Fruit fly (Drosophila melanogaster) whole organism, wandering third instar larva: Measurements from ENCODE around the gene Eip74EF.

Experiments
- Abd-B ChIP-seq: fragments of >200 bp; optimal IDR thresholded peaks from 2 replicates; lab custom pipeline; 2017; ENCODE audit warnings: missing biosample characterization, missing genetic modification characterization
- CG32264 ChIP-seq: fragments of 200-800 bp; sonication (Bioruptor generic); optimal IDR thresholded peaks from 2 replicates; lab custom pipeline; 2016; ENCODE audit warnings: missing biosample characterization, missing genetic modification characterization
- CG9705 ChIP-seq: fragments of 200-800 bp; sonication (Bioruptor generic); optimal IDR thresholded peaks from 2 replicates; lab custom pipeline; 2018; ENCODE audit warnings: missing biosample characterization, mild to moderate bottlenecking, missing genetic modification characterization
- CrebA ChIP-seq: fragments of 200-800 bp; sonication (Bioruptor generic); optimal IDR thresholded peaks from 2 replicates; lab custom pipeline; 2016; ENCODE audit warnings: missing biosample characterization, mild to moderate bottlenecking, missing genetic modification characterization, borderline replicate concordance
- Dfd ChIP-seq: fragments of >200 bp; optimal IDR thresholded peaks from 2 replicates; lab custom pipeline; 2017; ENCODE audit warnings: missing biosample characterization, missing genetic modification characterization
- Dif ChIP-seq: fragments of 200-275, 200-300 bp; sonication (Bioruptor generic); optimal IDR thresholded peaks from 2 replicates; lab custom pipeline; 2018; ENCODE audit warnings: missing biosample characterization, missing genetic modification characterization; ENCODE audit not compliant: partially characterized antibody
- GATAd ChIP-seq: sonication (Bioruptor generic); optimal IDR thresholded peaks from 2 replicates; lab custom pipeline; 2016; ENCODE audit warnings: missing biosample characterization, missing genetic modification characterization
- HLH106 ChIP-seq: fragments of 200-800 bp; optimal IDR thresholded peaks from 3 replicates; lab custom pipeline; 2019; ENCODE audit warnings: missing biosample characterization, mild to moderate bottlenecking, missing genetic modification characterization, moderate library complexity
- Hnf4 ChIP-seq: fragments of 200-800 bp; sonication (Bioruptor generic); optimal IDR thresholded peaks from 2 replicates; lab custom pipeline; 2016; ENCODE audit warnings: missing biosample characterization, mild to moderate bottlenecking, missing genetic modification characterization
- Hr78 ChIP-seq: fragments of >200 bp; optimal IDR thresholded peaks from 2 replicates; lab custom pipeline; 2017; ENCODE audit warnings: missing biosample characterization, missing genetic modification characterization
- Hr83 ChIP-seq: fragments of 200-300 bp; sonication (Bioruptor generic); optimal IDR thresholded peaks from 2 replicates; lab custom pipeline; 2016; ENCODE audit warnings: missing biosample characterization, mild to moderate bottlenecking, missing genetic modification characterization, moderate library complexity; ENCODE audit not compliant: poor library complexity, severe bottlenecking
- Jra ChIP-seq: sonication (Bioruptor generic); optimal IDR thresholded peaks from 2 replicates; lab custom pipeline; 2016; ENCODE audit warnings: missing biosample characterization, missing genetic modification characterization
- Mio ChIP-seq: sonication (Bioruptor generic); optimal IDR thresholded peaks from 2 replicates; lab custom pipeline; 2016; ENCODE audit warnings: missing biosample characterization, missing genetic modification characterization
- Myc ChIP-seq: fragments of >200 bp; optimal IDR thresholded peaks from 2 replicates; lab custom pipeline; 2017
- N ChIP-seq: fragments of >200 bp; optimal IDR thresholded peaks from 2 replicates; lab custom pipeline; 2018; ENCODE audit warnings: missing biosample characterization, missing external identifiers, missing genetic modification characterization
- OdsH ChIP-seq: fragments of 200-800 bp; sonication (Bioruptor generic); optimal IDR thresholded peaks from 2 replicates; lab custom pipeline; 2016; ENCODE audit warnings: missing biosample characterization, mild to moderate bottlenecking, missing genetic modification characterization
- Rel ChIP-seq, 2 experiments: fragments of 200-800 bp; sonication (Bioruptor generic) in 1 of 2; optimal IDR thresholded peaks; 2 replicates in 1 of 2; 3 replicates in 1 of 2; lab custom pipeline; 2016 to 2019; ENCODE audit warnings: mild to moderate bottlenecking in 2 of 2, missing biosample characterization in 2 of 2, missing genetic modification characterization in 2 of 2, moderate library complexity in 1 of 2
- Sp1 ChIP-seq: fragments of 200-800 bp; sonication (Bioruptor generic); optimal IDR thresholded peaks from 3 replicates; lab custom pipeline; 2019; ENCODE audit warnings: missing biosample characterization, mild to moderate bottlenecking, missing genetic modification characterization, moderate library complexity
- Vsx2 ChIP-seq: fragments of 200-300, 225-300 bp; sonication (Bioruptor generic); optimal IDR thresholded peaks from 2 replicates; lab custom pipeline; 2018; ENCODE audit warnings: missing biosample characterization, missing genetic modification characterization; ENCODE audit not compliant: partially characterized antibody
- br ChIP-seq: fragments of 200-800 bp; sonication (Bioruptor generic); optimal IDR thresholded peaks from 2 replicates; lab custom pipeline; 2016; ENCODE audit warnings: missing biosample characterization, missing genetic modification characterization
- brk ChIP-seq: fragments of 200-800 bp; sonication (Bioruptor generic); optimal IDR thresholded peaks from 2 replicates; lab custom pipeline; 2016; ENCODE audit warnings: missing biosample characterization, mild to moderate bottlenecking, missing genetic modification characterization
- dl ChIP-seq, 2 experiments: fragments of 175-275, 200-275 bp in 1 of 2; fragments of 200-275 bp in 1 of 2; sonication (Bioruptor generic); optimal IDR thresholded peaks; lab custom pipeline; 2018; ENCODE audit warnings: mild to moderate bottlenecking in 2 of 2, missing biosample characterization in 2 of 2, missing genetic modification characterization in 2 of 2, moderate library complexity in 2 of 2; ENCODE audit not compliant: partially characterized antibody in 2 of 2, insufficient read depth in 1 of 2
- dmrt93B ChIP-seq: fragments of 200-800 bp; sonication (Bioruptor generic); optimal IDR thresholded peaks from 2 replicates; lab custom pipeline; 2018; ENCODE audit warnings: missing biosample characterization, mild to moderate bottlenecking, missing genetic modification characterization
- dsf ChIP-seq: sonication (Bioruptor generic); optimal IDR thresholded peaks from 2 replicates; lab custom pipeline; 2016; ENCODE audit warnings: missing biosample characterization, missing genetic modification characterization, borderline replicate concordance
- ey ChIP-seq: fragments of 200-800 bp; sonication (Bioruptor generic); optimal IDR thresholded peaks from 2 replicates; lab custom pipeline; 2016; ENCODE audit warnings: missing biosample characterization, missing genetic modification characterization
- foxo ChIP-seq, 2 experiments: fragments of 200-800 bp; sonication (Bioruptor generic); optimal IDR thresholded peaks; 2 replicates in 1 of 2; 3 replicates in 1 of 2; lab custom pipeline; 2016 to 2017; ENCODE audit warnings: missing biosample characterization in 2 of 2, missing genetic modification characterization in 2 of 2
- fru ChIP-seq: fragments of 200-800 bp; sonication (Bioruptor generic); optimal IDR thresholded peaks from 3 replicates; lab custom pipeline; 2016; ENCODE audit warnings: missing biosample characterization, mild to moderate bottlenecking, missing genetic modification characterization
- h ChIP-seq: fragments of 200-800 bp; sonication (Bioruptor generic); optimal IDR thresholded peaks from 3 replicates; lab custom pipeline; 2016; ENCODE audit warnings: missing biosample characterization, mild to moderate bottlenecking, missing genetic modification characterization
- jim ChIP-seq: fragments of 175-275, 200-325 bp; sonication (Bioruptor generic); optimal IDR thresholded peaks from 2 replicates; lab custom pipeline; 2016; ENCODE audit warnings: missing biosample characterization, mild to moderate bottlenecking, missing genetic modification characterization
- lola ChIP-seq: fragments of >200 bp; optimal IDR thresholded peaks from 2 replicates; lab custom pipeline; 2017; ENCODE audit warnings: missing biosample characterization, missing genetic modification characterization
- pan ChIP-seq: fragments of >200 bp; optimal IDR thresholded peaks from 2 replicates; lab custom pipeline; 2017
- psq ChIP-seq: fragments of 200-800 bp; sonication (Bioruptor generic); optimal IDR thresholded peaks from 3 replicates; lab custom pipeline; 2017; ENCODE audit warnings: missing biosample characterization, mild to moderate bottlenecking, missing genetic modification characterization, moderate library complexity
- rgr ChIP-seq: fragments of 200-800 bp; sonication (Bioruptor generic); optimal IDR thresholded peaks from 3 replicates; lab custom pipeline; 2016; ENCODE audit warnings: missing biosample characterization, mild to moderate bottlenecking, missing genetic modification characterization
- sage ChIP-seq: fragments of 200-800 bp; sonication (Bioruptor generic); optimal IDR thresholded peaks from 2 replicates; lab custom pipeline; 2016; ENCODE audit warnings: missing biosample characterization, mild to moderate bottlenecking, missing genetic modification characterization
- sv ChIP-seq: fragments of 200-800 bp; sonication (Bioruptor generic); optimal IDR thresholded peaks from 3 replicates; lab custom pipeline; 2016; ENCODE audit warnings: missing biosample characterization, missing genetic modification characterization
- tai ChIP-seq: sonication (Bioruptor generic); optimal IDR thresholded peaks from 2 replicates; lab custom pipeline; 2016; ENCODE audit warnings: missing biosample characterization, missing genetic modification characterization
- usp ChIP-seq: fragments of >200 bp; optimal IDR thresholded peaks from 2 replicates; lab custom pipeline; 2017; ENCODE audit warnings: missing biosample characterization, missing genetic modification characterization
- woc ChIP-seq: sonication (Bioruptor generic); optimal IDR thresholded peaks from 2 replicates; lab custom pipeline; 2016; ENCODE audit warnings: missing biosample characterization, mild to moderate bottlenecking, missing genetic modification characterization

Eip74EF gene

dm6 chr3L:17653701-17654667 lies 34.9 kb upstream of the Eip74EF start, which contains the start of the genes Krn, Ndfip and CG7484:
TSS of gene Krn (minus strand) at chr3L:17654280.
TSS of gene Ndfip (minus strand) at chr3L:17654280.
TSS of gene CG7484 (plus strand) at chr3L:17654617.
- TF ChIP-seq Hnf4 (GFP tag; lab: Kevin White, UChicago) (peak; percentile 88), Mio (no peak), lola (no peak), HLH106 (tag; lab: Kevin White, UChicago) (peak; percentile 95), h (GFP tag; lab: Kevin White, UChicago) (peak; percentile 91), sv (GFP tag; lab: Kevin White, UChicago) (peak; percentile 68), brk (GFP tag; lab: Kevin White, UChicago) (peak; percentile 82), fru (GFP tag; lab: Kevin White, UChicago) (peak; percentile 86), br (GFP tag; lab: Kevin White, UChicago) (peak; percentile 78), tai (GFP tag; lab: Kevin White, UChicago) (peak; percentile 90), Hr83 (GFP tag; lab: Kevin White, UChicago) (peak; percentile 81), jim (no peak), Myc (lab: Kevin White, UChicago) (no peak), dl (GFP tag; optimal IDR thresholded peaks at IDR 0.05; lab: Kevin White, UChicago; ENCODE audit: insufficient read depth in 1 of 2, partially characterized antibody in 2 of 2) (no peak), Rel (GFP tag; optimal IDR thresholded peaks at IDR 0.05; lab: Kevin White, UChicago) (peak; percentile 1), Rel (tag; optimal IDR thresholded peaks at IDR 0.05; lab: Kevin White, UChicago) (peak; percentile 71), Jra (GFP tag; lab: Kevin White, UChicago) (peak; percentile 74), GATAd (GFP tag; lab: Kevin White, UChicago) (peak; percentile 79), dsf (GFP tag; lab: Kevin White, UChicago) (peak; percentile 78), woc (peak; percentile 89), sage (peak; percentile 39), CG9705 (GFP tag; lab: Kevin White, UChicago) (peak; percentile 90), Dif (GFP tag; lab: Kevin White, UChicago) (no peak), ey (GFP tag; lab: Kevin White, UChicago) (peak; percentile 85), rgr (peak; percentile 91), Sp1 (peak; percentile 91), psq (GFP tag; lab: Kevin White, UChicago) (peak; percentile 80), CG32264 (peak; percentile 26), Abd-B (no peak), Hr78 (GFP tag; lab: Kevin White, UChicago) (no peak), foxo (GFP tag; optimal IDR thresholded peaks at IDR 0.05; lab: Kevin White, UChicago) (peak in 1 of 2 experiments; percentile 93), dmrt93B (GFP tag; lab: Kevin White, UChicago) (peak; percentile 89), OdsH (peak; percentile 76), Vsx2 (GFP tag; lab: Kevin White, UChicago) (no peak), Dfd (GFP tag; lab: Kevin White, UChicago) (peak; percentile 50)

DNA sequence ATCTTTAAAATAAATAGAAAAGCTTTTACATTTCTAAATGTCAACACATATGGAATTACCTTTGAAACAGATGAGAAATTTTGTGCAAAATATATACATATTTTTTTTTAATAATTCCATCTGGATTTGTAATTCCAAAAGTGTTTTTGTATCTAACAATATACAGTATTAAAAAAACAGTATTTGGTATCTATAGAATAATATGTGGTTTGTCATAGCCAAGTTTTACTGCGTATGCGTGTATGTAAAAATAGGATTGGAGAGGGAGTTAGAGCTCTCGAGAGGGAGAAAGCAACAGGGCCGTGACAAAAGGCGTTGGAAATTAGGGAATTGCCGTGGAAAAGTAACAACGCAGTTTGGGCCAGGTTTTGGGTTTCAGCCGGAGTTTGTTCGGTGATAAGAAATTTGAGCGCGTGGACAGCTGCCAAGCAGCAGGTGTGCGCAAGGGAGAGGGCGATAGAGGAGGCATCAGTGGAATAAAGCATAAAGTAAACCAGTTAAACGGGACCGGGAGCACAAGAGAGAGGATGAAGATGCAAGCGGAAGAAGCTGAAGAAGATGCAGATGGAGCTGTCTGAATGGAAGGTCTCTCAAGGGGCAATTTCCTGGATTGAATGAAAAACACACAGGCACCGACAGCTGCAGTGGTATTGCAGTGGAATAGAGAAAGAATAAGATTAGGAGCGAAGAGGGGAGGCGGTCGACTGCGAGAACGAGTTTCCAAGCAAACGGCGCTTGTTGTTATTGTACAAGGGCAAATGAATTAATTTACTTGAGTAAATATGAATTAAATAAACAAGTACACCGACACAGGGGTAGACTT lies 34.0 kb upstream of the Eip74EF start:
- TF ChIP-seq Abd-B (no peak), N (GFP tag; lab: Kevin White, UChicago) (no peak), CG9705 (GFP tag; lab: Kevin White, UChicago) (peak; percentile 63), tai (GFP tag; lab: Kevin White, UChicago) (peak; percentile 78), foxo (GFP tag; optimal IDR thresholded peaks at IDR 0.05; lab: Kevin White, UChicago) (peak in 1 of 2 experiments; percentile 85), usp (no peak), jim (peak; percentile 87), Sp1 (no peak), dl (GFP tag; optimal IDR thresholded peaks at IDR 0.05; lab: Kevin White, UChicago; ENCODE audit: insufficient read depth in 1 of 2, partially characterized antibody in 2 of 2) (peak; percentile 3 to 25), sv (GFP tag; lab: Kevin White, UChicago) (no peak), Myc (lab: Kevin White, UChicago) (no peak), CG32264 (peak; percentile 73), Hr83 (GFP tag; lab: Kevin White, UChicago) (peak; percentile 100), h (GFP tag; lab: Kevin White, UChicago) (peak; percentile 94), Hnf4 (GFP tag; lab: Kevin White, UChicago) (peak; percentile 87), Jra (GFP tag; lab: Kevin White, UChicago) (peak; percentile 76), dmrt93B (GFP tag; lab: Kevin White, UChicago) (peak; percentile 65), ey (GFP tag; lab: Kevin White, UChicago) (no peak), Dfd (GFP tag; lab: Kevin White, UChicago) (no peak), pan (lab: Kevin White, UChicago) (no peak), Vsx2 (GFP tag; lab: Kevin White, UChicago) (peak; percentile 92), CrebA (GFP tag; lab: Kevin White, UChicago) (peak; percentile 85), GATAd (GFP tag; lab: Kevin White, UChicago) (no peak), sage (peak; percentile 49), br (GFP tag; lab: Kevin White, UChicago) (peak; percentile 72), lola (no peak), Dif (GFP tag; lab: Kevin White, UChicago) (peak; percentile 77), dsf (GFP tag; lab: Kevin White, UChicago) (no peak), brk (GFP tag; lab: Kevin White, UChicago) (peak; percentile 59), rgr (peak; percentile 62), woc (peak; percentile 34), Mio (no peak), psq (GFP tag; lab: Kevin White, UChicago) (peak; percentile 54)
